Worm (Caenorhabditis elegans) whole organism, mixed stage, embryonic: ENCODE measurements around the gene snf-10.

Experiments used
- blmp-1 ChIP-seq: fragments of 150-350 bp; optimal IDR thresholded peaks from 2 replicates; lab custom pipeline; 2014; ENCODE audit warnings: missing biosample characterization, missing genetic modification characterization
- drap-1 ChIP-seq: fragments of 200-800 bp; sonication (Bioruptor generic); optimal IDR thresholded peaks from 3 replicates; lab custom pipeline; 2018; ENCODE audit warnings: mild to moderate bottlenecking, missing genetic modification characterization, missing compliant biosample characterization
- elt-1 ChIP-seq: sonication (generic microtip); optimal IDR thresholded peaks from 2 replicates; lab custom pipeline; 2017; ENCODE audit warnings: missing genetic modification characterization, mild to moderate bottlenecking, missing compliant biosample characterization, antibody characterized with exemption, moderate library complexity, borderline replicate concordance; ENCODE audit not compliant: insufficient read depth
- elt-3 ChIP-seq: fragments of 150-350 bp; optimal IDR thresholded peaks from 2 replicates; lab custom pipeline; 2014; ENCODE audit warnings: missing biosample characterization, missing genetic modification characterization
- nhr-12 ChIP-seq: fragments of 150-350 bp; optimal IDR thresholded peaks from 2 replicates; lab custom pipeline; 2014; ENCODE audit warnings: missing biosample characterization, missing genetic modification characterization
- nhr-237 ChIP-seq: fragments of 150-350 bp; optimal IDR thresholded peaks from 2 replicates; lab custom pipeline; 2014; ENCODE audit warnings: missing biosample characterization, missing genetic modification characterization
- nhr-28 ChIP-seq: fragments of 150-350 bp; optimal IDR thresholded peaks from 2 replicates; lab custom pipeline; 2014; ENCODE audit warnings: missing biosample characterization, missing genetic modification characterization
- pha-4 ChIP-seq: fragments of 150-350 bp; optimal IDR thresholded peaks from 2 replicates; lab custom pipeline; 2018; ENCODE audit warnings: missing biosample characterization, missing genetic modification reagents, missing genetic modification characterization
- sptf-1 ChIP-seq: sonication (generic microtip); optimal IDR thresholded peaks from 2 replicates; lab custom pipeline; 2017; ENCODE audit warnings: mild to moderate bottlenecking, missing genetic modification characterization, moderate library complexity, missing compliant biosample characterization
- unc-120 ChIP-seq: sonication (generic microtip); optimal IDR thresholded peaks from 2 replicates; lab custom pipeline; 2017; ENCODE audit warnings: missing genetic modification characterization, missing compliant biosample characterization; ENCODE audit not compliant: poor library complexity, severe bottlenecking
- unc-39 ChIP-seq: fragments of 150-350 bp; optimal IDR thresholded peaks from 2 replicates; lab custom pipeline; 2014; ENCODE audit warnings: missing biosample characterization, missing genetic modification characterization
- unc-62 ChIP-seq: fragments of 150-350 bp; optimal IDR thresholded peaks from 2 replicates; lab custom pipeline; 2014; ENCODE audit warnings: missing biosample characterization, missing genetic modification reagents, missing genetic modification characterization
- ztf-11 ChIP-seq: fragments of 150-350 bp; optimal IDR thresholded peaks from 2 replicates; lab custom pipeline; 2014; ENCODE audit warnings: missing biosample characterization, missing genetic modification characterization

DNA sequence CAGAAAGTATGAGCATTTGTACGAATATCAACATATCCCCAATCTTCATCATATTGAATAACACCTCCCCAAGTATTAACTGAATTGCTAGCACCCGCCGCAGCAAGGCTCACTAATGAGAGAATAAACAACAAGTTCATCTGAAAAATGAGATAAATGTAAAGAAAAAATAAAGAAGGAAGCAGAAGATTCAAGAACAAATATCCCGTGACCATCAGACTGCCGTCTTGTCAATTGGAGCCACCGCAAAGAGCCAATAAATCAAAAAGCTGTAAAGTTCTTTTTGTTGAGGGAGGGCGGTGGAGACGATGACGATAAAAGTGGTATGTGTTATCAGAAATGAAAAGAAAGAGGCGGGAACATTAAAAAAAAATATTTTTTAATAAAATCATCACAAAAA lies 12.8 kb upstream of the snf-10 start, which contains the start of gene Y32F6A.5:
- no peak for TF ChIP-seq unc-120 (tag; lab: Kevin White, UChicago)
- TF ChIP-seq nhr-28 (tag; lab: Kevin White, UChicago), result no peak
- TF ChIP-seq nhr-12 (tag; lab: Kevin White, UChicago), result no peak
- no peak for TF ChIP-seq blmp-1 (tag; lab: Kevin White, UChicago)
- no peak for TF ChIP-seq elt-1 (tag; lab: Kevin White, UChicago)
- no peak for TF ChIP-seq elt-3 (tag; lab: Kevin White, UChicago)
- no peak for TF ChIP-seq unc-39 (tag; lab: Kevin White, UChicago)
- no peak for TF ChIP-seq sptf-1 (tag; lab: Kevin White, UChicago)
- TF ChIP-seq nhr-237 (tag; lab: Kevin White, UChicago), result no peak
- TF ChIP-seq unc-62 (GFP tag; lab: Kevin White, UChicago), result no peak
- no peak for TF ChIP-seq ztf-11 (tag; lab: Kevin White, UChicago)
- TF ChIP-seq pha-4 (tag; lab: Kevin White, UChicago), result no peak
- no peak for TF ChIP-seq drap-1 (GFP tag; lab: Kevin White, UChicago)
